Worm (Caenorhabditis elegans) whole organism, young adult: ENCODE results near the gene H03G16.7.

Experiments used
- B0035.1 ChIP-seq: sonication (generic microtip); optimal IDR thresholded peaks from 2 replicates; lab custom pipeline; 2016; ENCODE audit warnings: missing genetic modification characterization, mild to moderate bottlenecking, missing compliant biosample characterization, missing genotype, missing genetic modification reagents
- C17E4.6 ChIP-seq: fragments of 200-800 bp; sonication (Bioruptor generic); IDR thresholded peaks from 2 replicates; pipeline ENCODE4 v1.3.6; 2022; ENCODE audit warnings: missing genetic modification reagents, missing genetic modification characterization, missing compliant biosample characterization
- D2030.7 ChIP-seq: fragments of 200-800 bp; sonication (Bioruptor generic); IDR thresholded peaks from 2 replicates; pipeline ENCODE4 v1.3.6; 2022; ENCODE audit warnings: missing genetic modification reagents, missing genetic modification characterization, missing compliant biosample characterization
- F37B4.10 ChIP-seq: fragments of 200-800 bp; sonication (Bioruptor generic); IDR thresholded peaks from 2 replicates; pipeline ENCODE4 v1.3.6; 2022; ENCODE audit warnings: missing genetic modification characterization, missing compliant biosample characterization
- T07F8.4 ChIP-seq: sonication (generic microtip); optimal IDR thresholded peaks from 2 replicates; lab custom pipeline; 2016; ENCODE audit warnings: mild to moderate bottlenecking, missing genetic modification characterization, moderate library complexity, missing compliant biosample characterization
- Y53F4B.3 ChIP-seq: fragments of 200-800 bp; sonication (Bioruptor generic); IDR thresholded peaks from 2 replicates; pipeline ENCODE4 v1.3.6; 2022; ENCODE audit warnings: missing genetic modification reagents, missing genetic modification characterization, missing compliant biosample characterization
- ZK185.1 ChIP-seq: sonication (generic microtip); optimal IDR thresholded peaks from 2 replicates; lab custom pipeline; 2016; ENCODE audit warnings: mild to moderate bottlenecking, missing genetic modification characterization, missing compliant biosample characterization; ENCODE audit not compliant: poor library complexity, severe bottlenecking
- akir-1 ChIP-seq: fragments of 200-800 bp; sonication (Bioruptor generic); optimal IDR thresholded peaks from 2 replicates; lab custom pipeline; 2018; ENCODE audit warnings: mild to moderate bottlenecking, missing genetic modification characterization, moderate library complexity, missing compliant biosample characterization
- atf-7 ChIP-seq: sonication (generic microtip); optimal IDR thresholded peaks from 2 replicates; lab custom pipeline; 2017; ENCODE audit warnings: mild to moderate bottlenecking, missing genetic modification characterization, missing compliant biosample characterization
- athp-1 ChIP-seq: sonication (generic microtip); optimal IDR thresholded peaks from 2 replicates; lab custom pipeline; 2017; ENCODE audit warnings: mild to moderate bottlenecking, missing genetic modification characterization, missing compliant biosample characterization
- bed-1 ChIP-seq: fragments of 200-800 bp; sonication (Bioruptor generic); IDR thresholded peaks from 2 replicates; pipeline ENCODE4 v1.3.6; 2022; ENCODE audit warnings: missing genetic modification reagents, missing genetic modification characterization, missing compliant biosample characterization
- ceh-100 ChIP-seq: fragments of 200-800 bp; sonication (Bioruptor generic); IDR thresholded peaks from 2 replicates; pipeline ENCODE4 v1.3.6; 2022; ENCODE audit warnings: missing genetic modification reagents, missing genetic modification characterization, missing compliant biosample characterization
- ceh-27 ChIP-seq: fragments of 200-800 bp; sonication (Bioruptor generic); optimal IDR thresholded peaks from 2 replicates; lab custom pipeline; 2018; ENCODE audit warnings: mild to moderate bottlenecking, missing genetic modification characterization, moderate library complexity, missing compliant biosample characterization
- ceh-58 ChIP-seq: fragments of 200-800 bp; sonication (Bioruptor generic); IDR thresholded peaks from 2 replicates; pipeline ENCODE4 v1.3.6; 2022; ENCODE audit warnings: missing genetic modification characterization, missing compliant biosample characterization
- ceh-91 ChIP-seq: fragments of 200-800 bp; sonication (Bioruptor generic); IDR thresholded peaks from 2 replicates; pipeline ENCODE4 v1.3.6; 2022; ENCODE audit warnings: missing genetic modification reagents, missing genetic modification characterization, missing compliant biosample characterization
- dox-1 ChIP-seq: fragments of 200-800 bp; sonication (Bioruptor generic); IDR thresholded peaks from 2 replicates; pipeline ENCODE4 v1.3.6; 2022; ENCODE audit warnings: missing genetic modification reagents, missing genetic modification characterization, missing compliant biosample characterization
- efl-1 ChIP-seq: fragments of 150-350 bp; optimal IDR thresholded peaks from 2 replicates; lab custom pipeline; 2014; ENCODE audit warnings: missing biosample characterization, missing genetic modification reagents, missing genetic modification characterization
- ets-4 ChIP-seq: fragments of 200-800 bp; sonication (Bioruptor generic); optimal IDR thresholded peaks from 2 replicates; lab custom pipeline; 2018; ENCODE audit warnings: mild to moderate bottlenecking, missing genetic modification characterization, missing compliant biosample characterization
- fkh-3 ChIP-seq: sonication (generic microtip); optimal IDR thresholded peaks from 2 replicates; lab custom pipeline; 2016; ENCODE audit warnings: mild to moderate bottlenecking, missing genetic modification characterization, missing compliant biosample characterization
- hmg-1.2 ChIP-seq: fragments of 200-800 bp; sonication (Bioruptor generic); IDR thresholded peaks from 2 replicates; pipeline ENCODE4 v1.3.6; 2022; ENCODE audit warnings: missing genetic modification reagents, missing genetic modification characterization, missing compliant biosample characterization
- lsy-27 ChIP-seq: sonication (generic microtip); optimal IDR thresholded peaks from 2 replicates; lab custom pipeline; 2017; ENCODE audit warnings: missing genetic modification characterization, mild to moderate bottlenecking, missing compliant biosample characterization, antibody characterized with exemption, missing genotype, borderline replicate concordance; ENCODE audit not compliant: insufficient read depth
- madf-8 ChIP-seq: fragments of 200-800 bp; sonication (Bioruptor generic); conservative IDR thresholded peaks from 2 replicates; pipeline ENCODE4 v1.3.6; 2022; ENCODE audit warnings: missing genetic modification reagents, missing genetic modification characterization, missing compliant biosample characterization
- nfya-1 ChIP-seq: sonication (generic microtip); optimal IDR thresholded peaks from 2 replicates; lab custom pipeline; 2017; ENCODE audit warnings: antibody characterized with exemption, missing compliant biosample characterization, missing genetic modification characterization, borderline replicate concordance; ENCODE audit not compliant: insufficient read depth
- nhr-27 ChIP-seq: fragments of 200-800 bp; sonication (Bioruptor generic); optimal IDR thresholded peaks from 2 replicates; lab custom pipeline; 2018; ENCODE audit warnings: mild to moderate bottlenecking, missing genetic modification characterization, moderate library complexity, missing compliant biosample characterization
- nhr-80 ChIP-seq: sonication (generic microtip); optimal IDR thresholded peaks from 2 replicates; lab custom pipeline; 2016; ENCODE audit warnings: missing genetic modification characterization, missing compliant biosample characterization
- sea-2 ChIP-seq: fragments of 200-800 bp; sonication (Bioruptor generic); IDR thresholded peaks from 2 replicates; pipeline ENCODE4 v1.3.6; 2022; ENCODE audit warnings: missing genetic modification characterization, missing compliant biosample characterization
- snpc-3.4 ChIP-seq: sonication (generic microtip); optimal IDR thresholded peaks from 2 replicates; lab custom pipeline; 2017; ENCODE audit warnings: missing genetic modification characterization, mild to moderate bottlenecking, missing compliant biosample characterization, antibody characterized with exemption, moderate library complexity, missing genotype, missing genetic modification reagents
- snpc-4 ChIP-seq, 5 experiments: fragments of 150-350 bp in 1 of 5; sonication (generic microtip) in 4 of 5; optimal IDR thresholded peaks; 2 replicates each; lab custom pipeline; 2014 to 2018; ENCODE audit warnings: missing genetic modification characterization in 5 of 5, missing biosample characterization in 3 of 5, antibody characterized with exemption in 2 of 5, mild to moderate bottlenecking in 2 of 5, missing compliant biosample characterization in 2 of 5, missing genotype in 2 of 5, moderate library complexity in 2 of 5, missing genetic modification reagents in 1 of 5
- zfh-2 ChIP-seq: fragments of 200-800 bp; sonication (Bioruptor generic); conservative IDR thresholded peaks from 2 replicates; pipeline ENCODE4 v1.3.6; 2022; ENCODE audit warnings: missing genetic modification reagents, missing genetic modification characterization, missing compliant biosample characterization
- ztf-22 ChIP-seq: fragments of 200-800 bp; sonication (Bioruptor generic); optimal IDR thresholded peaks from 2 replicates; lab custom pipeline; 2018; ENCODE audit warnings: mild to moderate bottlenecking, missing genetic modification characterization, moderate library complexity, missing compliant biosample characterization
- ztf-25 ChIP-seq: fragments of 200-800 bp; sonication (Bioruptor generic); IDR thresholded peaks from 2 replicates; pipeline ENCODE4 v1.3.6; 2022; ENCODE audit warnings: missing genetic modification reagents, missing genetic modification characterization, missing compliant biosample characterization
- ztf-26 ChIP-seq: sonication (generic microtip); optimal IDR thresholded peaks from 2 replicates; lab custom pipeline; 2017; ENCODE audit warnings: missing genetic modification characterization, missing compliant biosample characterization
- ztf-28 ChIP-seq: fragments of 200-800 bp; sonication (Bioruptor generic); IDR thresholded peaks from 2 replicates; pipeline ENCODE4 v1.3.6; 2022; ENCODE audit warnings: missing genetic modification reagents, missing genetic modification characterization, missing compliant biosample characterization
- ztf-3 ChIP-seq: fragments of 200-800 bp; sonication (Bioruptor generic); optimal IDR thresholded peaks from 2 replicates; lab custom pipeline; 2018; ENCODE audit warnings: mild to moderate bottlenecking, missing genetic modification characterization, missing compliant biosample characterization

The H03G16.7 gene

ce11 chrX:15100369-15100963 is 44.7 kb upstream of the H03G16.7 start, which contains the start of gene dhhc-1:
dhhc-1 (minus strand) TSS chrX:15100419.
- TF ChIP-seq ceh-100 (GFP tag; lab: Robert Waterston, UW) (no peak), ztf-26 (tag; lab: Kevin White, UChicago) (no peak), ceh-58 (GFP tag; lab: Robert Waterston, UW) (no peak), efl-1 (no peak), ztf-25 (GFP tag; lab: Robert Waterston, UW) (no peak), ztf-3 (GFP tag; lab: Kevin White, UChicago) (no peak), snpc-4 (GFP tag; optimal IDR thresholded peaks at IDR 0.05; lab: Kevin White, UChicago) (no peak), snpc-4 (tag; optimal IDR thresholded peaks at IDR 0.05; lab: Kevin White, UChicago) (no peak), nhr-80 (peak; percentile 56), athp-1 (no peak), nhr-27 (no peak), atf-7 (tag; lab: Kevin White, UChicago) (no peak), snpc-3.4 (tag; lab: Kevin White, UChicago) (no peak), ztf-22 (GFP tag; lab: Kevin White, UChicago) (no peak), lsy-27 (tag; lab: Kevin White, UChicago) (no peak), bed-1 (GFP tag; lab: Robert Waterston, UW) (no peak), dox-1 (GFP tag; lab: Robert Waterston, UW) (peak; percentile 54; the same call in 1 of the 2 replicates), nfya-1 (no peak), sea-2 (GFP tag; lab: Robert Waterston, UW) (no peak), B0035.1 (tag; lab: Kevin White, UChicago) (no peak), zfh-2 (GFP tag; lab: Robert Waterston, UW) (no peak), akir-1 (no peak), ceh-27 (GFP tag; lab: Kevin White, UChicago) (peak; percentile 54), Y53F4B.3 (GFP tag; lab: Robert Waterston, UW) (no peak), ztf-28 (GFP tag; lab: Robert Waterston, UW) (no peak), hmg-1.2 (GFP tag; lab: Robert Waterston, UW) (peak; percentile 84), ets-4 (no peak), D2030.7 (GFP tag; lab: Robert Waterston, UW) (no peak)

ce11 chrX:15097763-15098162 is 41.9 kb upstream of the H03G16.7 start, which contains the start of gene F09B12.3:
F09B12.3 (minus strand) TSS chrX:15097954.
- TF ChIP-seq fkh-3: no peak
- TF ChIP-seq nhr-80: peak; percentile 54
- no peak for TF ChIP-seq ZK185.1
- no peak for TF ChIP-seq madf-8 (GFP tag; lab: Robert Waterston, UW)
- no peak for TF ChIP-seq ceh-91 (GFP tag; lab: Robert Waterston, UW)
- no peak for TF ChIP-seq T07F8.4 (tag; lab: Kevin White, UChicago)
- TF ChIP-seq F37B4.10: no peak
- no peak for TF ChIP-seq C17E4.6 (GFP tag; lab: Robert Waterston, UW)

- TF ChIP-seq ceh-91 (GFP tag; lab: Robert Waterston, UW) (no peak), nhr-80 (peak; percentile 62)
Observed at ce11 chrX:15096277-15096676, 40.5 kb upstream of the H03G16.7 start.
